Fruit fly (Drosophila melanogaster) whole organism, prepupa: Measurements from ENCODE around the gene p24-2.
"Not testable (repeated sequence)": the region's sequence is repeated elsewhere in the genome, so short reads cannot be mapped to it uniquely, and the experiment has no call there.

ENCODE experiments used
- CG10669 ChIP-seq: fragments of 200-800 bp; sonication (Bioruptor generic); optimal IDR thresholded peaks from 3 replicates; lab custom pipeline; 2018; ENCODE audit warnings: missing biosample characterization, mild to moderate bottlenecking, missing genetic modification characterization, moderate library complexity
- CG11294 ChIP-seq: fragments of 200-800 bp; sonication (Bioruptor generic); IDR thresholded peaks from 2 replicates; pipeline ENCODE4 v1.3.6; 2022; ENCODE audit warnings: missing biosample characterization, missing genetic modification characterization
- CG11762 ChIP-seq: fragments of 200-800 bp; sonication (Bioruptor generic); optimal IDR thresholded peaks from 3 replicates; lab custom pipeline; 2016; ENCODE audit warnings: missing biosample characterization, missing genetic modification characterization; ENCODE audit not compliant: insufficient read depth
- CG3032 ChIP-seq: fragments of 200-800 bp; optimal IDR thresholded peaks from 2 replicates; lab custom pipeline; 2019; ENCODE audit warnings: missing biosample characterization, mild to moderate bottlenecking, missing genetic modification characterization, moderate library complexity
- CG32006 ChIP-seq: fragments of 200-800 bp; sonication (Bioruptor generic); optimal IDR thresholded peaks from 3 replicates; lab custom pipeline; 2017; ENCODE audit warnings: missing biosample characterization, mild to moderate bottlenecking, missing genetic modification characterization
- CG7368 ChIP-seq: fragments of 200-800 bp; sonication (Bioruptor generic); optimal IDR thresholded peaks from 3 replicates; lab custom pipeline; 2016; ENCODE audit warnings: missing biosample characterization, missing genetic modification characterization
- CG8632 ChIP-seq: fragments of 200-800 bp; sonication (Bioruptor generic); optimal IDR thresholded peaks from 3 replicates; lab custom pipeline; 2016; ENCODE audit warnings: missing biosample characterization, missing genetic modification characterization
- Eip78C ChIP-seq: fragments of 200-800 bp; sonication (Bioruptor generic); peaks from one replicate; lab custom pipeline; 2016; ENCODE audit warnings: missing biosample characterization, missing genetic modification characterization
- Ets96B ChIP-seq: fragments of 200-800 bp; optimal IDR thresholded peaks from 2 replicates; lab custom pipeline; 2019; ENCODE audit warnings: missing biosample characterization, mild to moderate bottlenecking, missing genetic modification characterization, moderate library complexity
- Gug ChIP-seq: fragments of 200-800 bp; sonication (Bioruptor generic); IDR thresholded peaks from 2 replicates; pipeline ENCODE4 v1.3.6; 2022; ENCODE audit warnings: missing biosample characterization, missing genetic modification characterization
- Hr38 ChIP-seq: sonication (Bioruptor generic); optimal IDR thresholded peaks from 2 replicates; lab custom pipeline; 2016; ENCODE audit warnings: missing biosample characterization, missing genetic modification characterization
- Hr39 ChIP-seq: fragments of 200-800 bp; sonication (Bioruptor generic); optimal IDR thresholded peaks from 2 replicates; lab custom pipeline; 2016; ENCODE audit warnings: missing biosample characterization, missing genetic modification characterization
- Lpt ChIP-seq: fragments of 200-800 bp; sonication (Bioruptor generic); optimal IDR thresholded peaks from 3 replicates; lab custom pipeline; 2016; ENCODE audit warnings: missing biosample characterization, missing genetic modification characterization
- Sox14 ChIP-seq: fragments of 200-800 bp; sonication (Bioruptor generic); optimal IDR thresholded peaks from 3 replicates; lab custom pipeline; 2016; ENCODE audit warnings: missing biosample characterization, missing genetic modification characterization
- Sox15 ChIP-seq: fragments of 200-800 bp; sonication (Bioruptor generic); optimal IDR thresholded peaks from 3 replicates; lab custom pipeline; 2016; ENCODE audit warnings: missing biosample characterization, missing genetic modification characterization
- achi ChIP-seq: fragments of 200-800 bp; sonication (Bioruptor generic); optimal IDR thresholded peaks from 3 replicates; lab custom pipeline; 2016; ENCODE audit warnings: missing biosample characterization, missing genetic modification characterization
- eg ChIP-seq: fragments of 200-800 bp; sonication (Bioruptor generic); IDR thresholded peaks from 3 replicates; pipeline ENCODE4 v1.3.6; 2022; ENCODE audit warnings: missing biosample characterization, missing genetic modification characterization
- esn ChIP-seq: fragments of 200-800 bp; sonication (Bioruptor generic); optimal IDR thresholded peaks from 2 replicates; lab custom pipeline; 2016; ENCODE audit warnings: missing biosample characterization, mild to moderate bottlenecking, missing genetic modification characterization, moderate library complexity
- fd59A ChIP-seq: fragments of 200-800 bp; sonication (Bioruptor generic); optimal IDR thresholded peaks from 2 replicates; lab custom pipeline; 2017; ENCODE audit warnings: missing biosample characterization, mild to moderate bottlenecking, missing genetic modification characterization, missing genetic modification reagents
- fkh ChIP-seq: fragments of 200-800 bp; sonication (Bioruptor generic); optimal IDR thresholded peaks from 3 replicates; lab custom pipeline; 2017; ENCODE audit warnings: missing biosample characterization, mild to moderate bottlenecking, missing genetic modification characterization, moderate library complexity
- lz ChIP-seq: fragments of 200-800 bp; sonication (Bioruptor generic); optimal IDR thresholded peaks from 3 replicates; lab custom pipeline; 2016; ENCODE audit warnings: missing biosample characterization, missing genetic modification characterization
- svp ChIP-seq: fragments of 200-800 bp; sonication (Bioruptor generic); peaks from one replicate; lab custom pipeline; 2016; ENCODE audit warnings: missing biosample characterization, missing genetic modification characterization
- topi ChIP-seq: fragments of 200-800 bp; sonication (Bioruptor generic); optimal IDR thresholded peaks from 3 replicates; lab custom pipeline; 2016; ENCODE audit warnings: missing biosample characterization, missing genetic modification characterization
- vri ChIP-seq: fragments of 200-800 bp; sonication (Bioruptor generic); optimal IDR thresholded peaks from 3 replicates; lab custom pipeline; 2016; ENCODE audit warnings: missing biosample characterization, mild to moderate bottlenecking, missing genetic modification characterization

The p24-2 gene

DNA sequence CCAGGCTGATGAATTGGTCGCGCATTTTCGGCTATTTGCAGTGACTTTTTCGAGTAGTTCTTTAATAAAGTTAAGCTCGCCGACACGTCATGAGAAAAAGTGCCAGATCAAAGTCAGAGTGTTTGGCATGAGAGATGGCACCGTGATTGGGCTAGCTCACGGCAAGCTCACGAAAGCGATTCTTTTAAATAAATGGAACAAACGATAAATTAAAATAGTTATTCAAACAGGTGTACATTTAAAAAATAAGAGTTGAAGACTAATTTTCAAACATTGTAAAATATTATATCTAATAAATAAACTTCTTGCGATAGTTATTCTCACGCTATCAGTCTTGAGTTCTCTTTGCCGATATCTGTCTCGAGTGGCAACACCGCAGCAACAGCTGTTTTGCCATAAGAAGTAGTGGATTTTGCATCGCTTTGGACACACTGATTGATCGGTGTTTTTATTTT, at the start of gene p24-2, which contains the start of the genes Unc-115b and CG32939:
p24-2 (minus strand) TSS at position 120 of the 455 bp plus-strand sequence.
Unc-115b (minus strand) TSS at position 101 of the 455 bp plus-strand sequence.
CG32939 (plus strand) TSS at position 405 of the 455 bp plus-strand sequence.
- not testable (repeated sequence) for TF ChIP-seq CG8632 (GFP tag; lab: Kevin White, UChicago); Sox15; CG3032 (tag; lab: Kevin White, UChicago)

DNA sequence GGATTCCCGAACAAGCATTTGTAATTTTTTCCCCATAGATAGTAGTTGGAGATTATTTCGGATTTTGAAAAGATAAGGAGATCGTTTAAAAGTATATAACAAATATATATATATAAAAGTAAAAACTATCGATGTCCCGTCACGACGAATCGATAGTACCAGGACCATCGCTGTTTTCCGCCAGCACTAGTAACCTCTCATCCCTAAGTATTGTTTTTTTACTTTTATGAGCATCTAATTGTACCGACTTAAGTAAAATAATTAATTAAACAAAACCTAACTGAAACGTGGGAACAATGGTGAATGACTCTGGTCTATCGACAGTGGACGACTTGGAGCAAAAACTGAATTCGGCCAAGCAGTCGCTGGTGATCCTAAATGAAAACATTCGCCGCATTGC, 48.1 kb upstream of the p24-2 start, which contains the start of gene Pnn:
Pnn (plus strand) TSS at position 187 of the 400 bp plus-strand sequence.
- TF ChIP-seq Eip78C (GFP tag; lab: Kevin White, UChicago) (peak; percentile 43), CG32006 (GFP tag; lab: Kevin White, UChicago) (no peak), Hr39 (GFP tag; lab: Kevin White, UChicago) (no peak), lz (GFP tag; lab: Kevin White, UChicago) (no peak)

DNA sequence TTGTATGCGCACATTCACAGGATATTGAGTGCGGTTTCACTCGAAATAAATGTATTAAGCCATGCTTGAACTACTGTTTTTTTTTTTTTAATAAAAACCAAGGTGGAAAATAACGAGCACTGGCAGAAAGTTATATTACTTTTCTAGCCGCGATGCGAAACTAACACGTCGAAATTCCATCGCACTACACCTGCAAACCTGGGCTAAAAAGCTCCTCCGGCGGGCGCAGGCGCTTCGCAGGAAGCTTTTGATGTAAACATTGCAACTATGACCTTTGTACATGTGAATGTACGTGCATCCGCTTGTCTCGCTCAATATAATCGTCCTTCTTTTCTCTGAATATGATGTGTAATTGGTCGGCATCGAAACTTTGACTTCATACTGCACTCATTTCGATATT, 47.2 kb upstream of the p24-2 start, which contains the start of gene side-VII:
side-VII (minus strand) TSS at position 187 of the 400 bp plus-strand sequence.
- no peak for TF ChIP-seq CG11762 (GFP tag; lab: Kevin White, UChicago)
- TF ChIP-seq Sox14 (GFP tag; lab: Kevin White, UChicago): no peak
- TF ChIP-seq Eip78C (GFP tag; lab: Kevin White, UChicago): no peak
- no peak for TF ChIP-seq Lpt (GFP tag; lab: Kevin White, UChicago)
- no peak for TF ChIP-seq Hr38 (GFP tag; lab: Kevin White, UChicago)
- TF ChIP-seq esn (GFP tag; lab: Kevin White, UChicago): no peak

DNA sequence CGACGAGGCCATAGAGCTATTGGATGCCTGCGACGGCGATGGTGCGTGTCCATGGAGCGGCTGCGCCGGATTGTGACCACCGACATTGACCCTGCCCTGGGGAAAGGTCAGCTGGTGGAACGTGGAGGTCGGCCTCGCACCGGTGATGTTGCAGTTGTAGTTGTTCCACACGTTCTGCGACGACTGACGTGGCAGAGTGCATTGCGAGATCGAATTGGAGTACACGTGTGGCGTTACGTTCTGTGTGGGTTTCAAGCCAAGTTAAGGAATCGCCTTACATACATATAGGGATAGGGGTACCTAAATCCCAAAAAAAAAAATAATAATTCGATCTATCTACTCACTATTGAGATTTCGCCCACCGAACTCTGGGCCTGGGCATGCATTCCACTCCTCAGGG, 42.6 kb upstream of the p24-2 start:
- TF ChIP-seq topi (no peak), Ets96B (tag; lab: Kevin White, UChicago) (no peak), svp (GFP tag; lab: Kevin White, UChicago) (peak; percentile 54), fd59A (GFP tag; lab: Kevin White, UChicago) (no peak), fkh (GFP tag; lab: Kevin White, UChicago) (no peak)

DNA sequence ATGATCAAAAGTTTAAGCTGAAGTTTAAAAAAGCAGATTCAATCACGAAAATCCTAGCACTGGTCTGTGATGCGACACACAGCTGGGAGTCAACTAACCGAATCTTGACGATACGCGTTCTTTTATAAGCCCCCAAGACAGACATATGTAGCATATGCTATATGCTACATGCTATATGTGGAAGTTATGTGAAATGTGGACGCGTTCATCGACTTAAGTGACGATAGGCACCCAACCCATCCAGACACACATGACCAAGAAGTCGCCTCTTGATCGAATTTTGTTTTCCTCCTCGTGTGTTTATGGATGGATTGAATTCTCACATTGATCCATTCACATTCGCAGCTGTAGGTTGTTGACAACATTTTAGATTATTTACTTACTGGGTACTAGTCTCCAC, 40.6 kb upstream of the p24-2 start, which contains the start of gene alphaTub85E:
alphaTub85E (minus strand) TSS at position 101 of the 400 bp plus-strand sequence.
- TF ChIP-seq achi (GFP tag; lab: Kevin White, UChicago): no peak
- no peak for TF ChIP-seq CG10669 (GFP tag; lab: Kevin White, UChicago)
- TF ChIP-seq vri (GFP tag; lab: Kevin White, UChicago): no peak
- TF ChIP-seq Lpt (GFP tag; lab: Kevin White, UChicago): no peak
- no peak for TF ChIP-seq Gug (GFP tag; lab: Robert Waterston, UW)
- TF ChIP-seq topi: no peak
- no peak for TF ChIP-seq CG7368 (GFP tag; lab: Kevin White, UChicago)
- no peak for TF ChIP-seq fkh (GFP tag; lab: Kevin White, UChicago)
- TF ChIP-seq, all 60 proteins: peak for 0

DNA sequence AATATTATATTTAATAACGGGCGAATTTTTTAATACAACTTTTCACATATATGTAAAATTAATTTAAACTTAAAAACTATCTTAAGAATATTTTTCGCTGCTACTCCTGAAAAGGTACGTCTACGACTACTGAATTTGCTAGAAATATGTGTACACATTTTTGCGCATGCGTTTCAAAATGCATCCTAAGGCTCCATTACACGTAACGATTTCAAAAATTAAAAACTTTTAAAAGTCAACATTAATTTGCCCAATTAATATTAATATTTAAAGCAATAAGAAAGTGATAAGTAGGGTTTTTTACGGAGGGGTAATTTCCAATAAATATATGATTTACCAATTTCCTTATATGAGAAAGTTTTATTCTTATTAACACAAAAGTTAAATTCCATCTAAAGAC, 38.2 kb upstream of the p24-2 start, which contains the start of gene FoxP:
FoxP (minus strand) TSS at position 89 of the 400 bp plus-strand sequence.
- TF ChIP-seq CG11294 (GFP tag; lab: Robert Waterston, UW) (no peak), eg (no peak), CG11762 (GFP tag; lab: Kevin White, UChicago) (no peak)

DNA sequence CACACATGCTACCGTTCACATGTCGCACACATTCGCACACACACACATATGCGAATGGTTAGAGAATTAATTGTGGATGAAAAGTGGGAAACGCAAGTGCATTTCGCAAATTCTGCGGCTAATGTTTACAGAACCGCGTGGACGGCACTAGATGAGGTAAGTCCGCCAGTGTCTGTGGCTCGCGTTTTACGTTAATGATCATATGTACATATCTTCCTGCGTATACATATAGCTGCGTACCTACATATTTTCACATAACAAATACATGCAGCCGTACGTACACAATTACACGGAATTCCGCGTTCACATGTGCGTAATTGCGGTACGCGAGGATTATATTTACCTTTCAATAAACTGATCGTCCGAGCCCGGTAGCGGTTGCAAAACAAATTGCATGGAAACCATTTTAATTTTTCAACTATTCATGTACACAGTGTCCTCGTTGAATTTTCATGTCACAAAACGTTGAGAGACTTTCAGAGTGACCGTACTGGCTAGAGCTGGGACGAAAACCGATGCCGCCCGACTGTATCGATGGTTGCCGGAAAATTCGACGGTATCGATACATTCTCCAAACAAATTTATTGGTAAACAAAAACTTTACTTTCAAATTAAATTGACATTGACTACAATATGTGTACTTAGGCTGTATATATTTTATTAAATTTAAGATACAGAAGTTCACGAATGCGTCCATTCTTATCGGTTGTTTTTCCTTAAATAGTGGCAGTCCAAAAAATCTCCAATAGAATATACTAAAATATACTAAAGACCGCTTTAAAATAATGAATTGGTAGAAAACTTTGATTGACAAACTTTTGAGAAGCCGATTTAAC, 32.7 kb upstream of the p24-2 start, which contains the start of gene hyd:
hyd (minus strand) TSS at position 495 of the 836 bp plus-strand sequence.
- TF ChIP-seq fkh (GFP tag; lab: Kevin White, UChicago) (peak; percentile 55), Gug (GFP tag; lab: Robert Waterston, UW) (no peak)
